Worm (Caenorhabditis elegans) whole organism, L2 larva: ENCODE results near the gene lipl-2.

Experiments
- C34F6.9 ChIP-seq: fragments of 150-350 bp; optimal IDR thresholded peaks from 2 replicates; lab custom pipeline; 2014; ENCODE audit warnings: missing biosample characterization, missing genetic modification characterization
- F13H6.1 ChIP-seq: sonication (generic microtip); optimal IDR thresholded peaks from 2 replicates; lab custom pipeline; 2016; ENCODE audit warnings: missing genetic modification characterization, missing compliant biosample characterization
- R02D3.7 ChIP-seq: fragments of 150-350 bp; optimal IDR thresholded peaks from 2 replicates; lab custom pipeline; 2014; ENCODE audit warnings: missing biosample characterization, missing genetic modification characterization
- ZK546.5 ChIP-seq: sonication (generic microtip); optimal IDR thresholded peaks from 2 replicates; lab custom pipeline; 2017; ENCODE audit warnings: missing biosample characterization, missing genetic modification characterization
- alr-1 ChIP-seq: fragments of 150-350 bp; optimal IDR thresholded peaks from 2 replicates; lab custom pipeline; 2014; ENCODE audit warnings: missing biosample characterization, missing genetic modification characterization
- ama-1 ChIP-seq: fragments of 150-350 bp; optimal IDR thresholded peaks from 2 replicates; lab custom pipeline; 2018; ENCODE audit warnings: inconsistent platforms
- blmp-1 ChIP-seq: sonication (generic microtip); optimal IDR thresholded peaks from 2 replicates; lab custom pipeline; 2017; ENCODE audit warnings: missing genetic modification characterization, mild to moderate bottlenecking, missing compliant biosample characterization, antibody characterized with exemption, moderate library complexity; ENCODE audit not compliant: insufficient read depth
- ceh-16 ChIP-seq: fragments of 150-350 bp; optimal IDR thresholded peaks from 2 replicates; lab custom pipeline; 2014; ENCODE audit warnings: missing biosample characterization, missing genetic modification characterization
- ceh-82 ChIP-seq: fragments of 150-350 bp; optimal IDR thresholded peaks from 2 replicates; lab custom pipeline; 2014; ENCODE audit warnings: missing biosample characterization, missing genetic modification characterization
- dmd-4 ChIP-seq: sonication (generic microtip); optimal IDR thresholded peaks from 2 replicates; lab custom pipeline; 2017; ENCODE audit warnings: missing biosample characterization, missing genetic modification characterization
- elt-3 ChIP-seq: sonication (generic microtip); optimal IDR thresholded peaks from 2 replicates; lab custom pipeline; 2017; ENCODE audit warnings: missing biosample characterization, missing genetic modification characterization
- fos-1 ChIP-seq: fragments of 150-350 bp; optimal IDR thresholded peaks from 2 replicates; lab custom pipeline; 2014; ENCODE audit warnings: missing biosample characterization, missing genetic modification characterization
- lin-13 ChIP-seq: fragments of 150-350 bp; optimal IDR thresholded peaks from 2 replicates; lab custom pipeline; 2014; ENCODE audit warnings: missing biosample characterization, missing genetic modification reagents, missing genetic modification characterization
- lin-39 ChIP-seq: fragments of 150-350 bp; optimal IDR thresholded peaks from 2 replicates; lab custom pipeline; 2014; ENCODE audit warnings: missing biosample characterization, missing genetic modification reagents, missing genetic modification characterization
- lsy-2 ChIP-seq, 2 experiments: fragments of 150-350 bp in 1 of 2; sonication (generic microtip) in 1 of 2; optimal IDR thresholded peaks; 2 replicates each; lab custom pipeline; 2014 to 2017; ENCODE audit warnings: missing biosample characterization in 2 of 2, missing genetic modification characterization in 2 of 2
- mab-5 ChIP-seq: fragments of 150-350 bp; optimal IDR thresholded peaks from 2 replicates; lab custom pipeline; 2014; ENCODE audit warnings: missing biosample characterization, missing genetic modification characterization
- mdl-1 ChIP-seq, 2 experiments: fragments of 150-350 bp in 1 of 2; sonication (generic microtip) in 1 of 2; optimal IDR thresholded peaks; 2 replicates each; lab custom pipeline; 2017; ENCODE audit warnings: missing biosample characterization in 2 of 2, missing genetic modification characterization in 2 of 2
- nhr-12 ChIP-seq: fragments of 150-350 bp; optimal IDR thresholded peaks from 2 replicates; lab custom pipeline; 2014; ENCODE audit warnings: missing biosample characterization, missing genetic modification characterization
- nhr-129 ChIP-seq: fragments of 150-350 bp; optimal IDR thresholded peaks from 2 replicates; lab custom pipeline; 2014; ENCODE audit warnings: missing biosample characterization, missing genetic modification characterization
- nhr-21 ChIP-seq: fragments of 150-350 bp; optimal IDR thresholded peaks from 2 replicates; lab custom pipeline; 2014; ENCODE audit warnings: missing biosample characterization, missing genetic modification characterization
- nhr-237 ChIP-seq: fragments of 150-350 bp; optimal IDR thresholded peaks from 2 replicates; lab custom pipeline; 2014; ENCODE audit warnings: missing biosample characterization, missing genetic modification characterization
- nhr-6 ChIP-seq: fragments of 150-350 bp; optimal IDR thresholded peaks from 2 replicates; lab custom pipeline; 2014; ENCODE audit warnings: missing biosample characterization, missing genetic modification characterization
- nhr-77 ChIP-seq: fragments of 150-350 bp; optimal IDR thresholded peaks from 2 replicates; lab custom pipeline; 2014; ENCODE audit warnings: missing biosample characterization, missing genetic modification characterization
- peb-1 ChIP-seq: fragments of 150-350 bp; optimal IDR thresholded peaks from 2 replicates; lab custom pipeline; 2014; ENCODE audit warnings: missing biosample characterization, missing genetic modification characterization
- sem-4 ChIP-seq: fragments of 150-350 bp; optimal IDR thresholded peaks from 2 replicates; lab custom pipeline; 2014; ENCODE audit warnings: missing biosample characterization, missing genetic modification reagents, missing genetic modification characterization
- skn-1 ChIP-seq: sonication (generic microtip); optimal IDR thresholded peaks from 2 replicates; lab custom pipeline; 2017; ENCODE audit warnings: missing biosample characterization, missing genetic modification characterization
- sma-3 ChIP-seq: sonication (generic microtip); optimal IDR thresholded peaks from 2 replicates; lab custom pipeline; 2016; ENCODE audit warnings: missing genetic modification reagents, missing genetic modification characterization, missing compliant biosample characterization
- sma-9 ChIP-seq, 2 experiments: fragments of 150-350 bp in 1 of 2; sonication (generic microtip) in 1 of 2; optimal IDR thresholded peaks; 2 replicates each; lab custom pipeline; 2014 to 2016; ENCODE audit warnings: missing genetic modification characterization in 2 of 2, mild to moderate bottlenecking in 1 of 2, missing biosample characterization in 1 of 2, missing compliant biosample characterization in 1 of 2, missing genetic modification reagents in 1 of 2, moderate library complexity in 1 of 2
- snpc-4 ChIP-seq: fragments of 150-350 bp; optimal IDR thresholded peaks from 2 replicates; lab custom pipeline; 2014; ENCODE audit warnings: missing biosample characterization, missing genetic modification characterization
- unc-39 ChIP-seq: fragments of 150-350 bp; optimal IDR thresholded peaks from 2 replicates; lab custom pipeline; 2014; ENCODE audit warnings: missing biosample characterization, missing genetic modification characterization
- unc-55 ChIP-seq: fragments of 150-350 bp; sonication (generic microtip); optimal IDR thresholded peaks from 3 replicates; lab custom pipeline; 2014; ENCODE audit warnings: missing biosample characterization, missing genetic modification reagents, missing genetic modification characterization
- zag-1 ChIP-seq: fragments of 150-350 bp; optimal IDR thresholded peaks from 2 replicates; lab custom pipeline; 2014; ENCODE audit warnings: missing biosample characterization, missing genetic modification characterization
- ztf-1 ChIP-seq: fragments of 200-800 bp; sonication (Bioruptor generic); conservative IDR thresholded peaks from 2 replicates; pipeline ENCODE4 v1.3.6; 2022; ENCODE audit warnings: missing genetic modification characterization, missing compliant biosample characterization
- ztf-11 ChIP-seq: sonication (generic microtip); optimal IDR thresholded peaks from 2 replicates; lab custom pipeline; 2017; ENCODE audit warnings: missing biosample characterization, missing genetic modification characterization
- ztf-4 ChIP-seq: fragments of 150-350 bp; optimal IDR thresholded peaks from 2 replicates; lab custom pipeline; 2014; ENCODE audit warnings: missing biosample characterization, missing genetic modification characterization

lipl-2 gene

ce11 chrV:9757884-9758283 is 33.5 kb upstream of the lipl-2 start, which contains the start of gene F58E6.11:
Gene F58E6.11 (minus strand): TSS chrV:9757984.
- TF ChIP-seq ztf-1 (no peak), lsy-2 (tag; optimal IDR thresholded peaks at IDR 0.05; lab: Kevin White, UChicago) (no peak), R02D3.7 (tag; lab: Kevin White, UChicago) (no peak), ama-1 (lab: Kevin White, UChicago) (no peak), zag-1 (tag; lab: Kevin White, UChicago) (no peak), unc-39 (tag; lab: Kevin White, UChicago) (no peak), nhr-129 (tag; lab: Kevin White, UChicago) (no peak), nhr-77 (tag; lab: Kevin White, UChicago) (no peak), ceh-16 (no peak), dmd-4 (tag; lab: Kevin White, UChicago) (no peak), mdl-1 (tag; optimal IDR thresholded peaks at IDR 0.05; lab: Kevin White, UChicago) (no peak)

- no peak for TF ChIP-seq lin-39 (tag; lab: Kevin White, UChicago)
- TF ChIP-seq peb-1 (tag; lab: Kevin White, UChicago), result no peak
- no peak for TF ChIP-seq snpc-4 (tag; lab: Kevin White, UChicago)
- TF ChIP-seq sma-3 (GFP tag; lab: Kevin White, UChicago), result no peak
- no peak for TF ChIP-seq ceh-16
- TF ChIP-seq unc-55, result no peak
- no peak for TF ChIP-seq ztf-11 (tag; lab: Kevin White, UChicago)
- no peak for TF ChIP-seq dmd-4 (tag; lab: Kevin White, UChicago)
- no peak for TF ChIP-seq F13H6.1 (tag; lab: Kevin White, UChicago)
- TF ChIP-seq nhr-237 (tag; lab: Kevin White, UChicago), result no peak
- TF ChIP-seq mdl-1 (tag; optimal IDR thresholded peaks at IDR 0.05; lab: Kevin White, UChicago), result no peak
- no peak for TF ChIP-seq nhr-6
Observed at ce11 chrV:9758437-9758836, 32.9 kb upstream of the lipl-2 start.

- TF ChIP-seq ceh-82 (tag; lab: Kevin White, UChicago), result no peak
- TF ChIP-seq skn-1 (tag; lab: Kevin White, UChicago), result no peak
- no peak for TF ChIP-seq ZK546.5 (tag; lab: Kevin White, UChicago)
- no peak for TF ChIP-seq C34F6.9 (tag; lab: Kevin White, UChicago)
- no peak for TF ChIP-seq sem-4
- TF ChIP-seq ztf-1, result no peak
- TF ChIP-seq F13H6.1 (tag; lab: Kevin White, UChicago), result no peak
- no peak for TF ChIP-seq peb-1 (tag; lab: Kevin White, UChicago)
- no peak for TF ChIP-seq nhr-21 (tag; lab: Kevin White, UChicago)
- no peak for TF ChIP-seq alr-1 (tag; lab: Kevin White, UChicago)
- TF ChIP-seq blmp-1 (tag; lab: Kevin White, UChicago), result no peak
- no peak for TF ChIP-seq mab-5 (tag; lab: Kevin White, UChicago)
- no peak for TF ChIP-seq ceh-16
- no peak for TF ChIP-seq lsy-2 (tag; optimal IDR thresholded peaks at IDR 0.05; lab: Kevin White, UChicago)
- no peak for TF ChIP-seq unc-55
Observed at ce11 chrV:9763759-9764158, 27.6 kb upstream of the lipl-2 start.

- TF ChIP-seq dmd-4 (tag; lab: Kevin White, UChicago) (no peak), ztf-4 (tag; lab: Kevin White, UChicago) (no peak), alr-1 (tag; lab: Kevin White, UChicago) (no peak), lin-39 (tag; lab: Kevin White, UChicago) (no peak), fos-1 (tag; lab: Kevin White, UChicago) (no peak), lin-13 (no peak), nhr-21 (tag; lab: Kevin White, UChicago) (no peak), peb-1 (tag; lab: Kevin White, UChicago) (no peak), R02D3.7 (tag; lab: Kevin White, UChicago) (no peak), sma-3 (GFP tag; lab: Kevin White, UChicago) (no peak), ztf-11 (tag; lab: Kevin White, UChicago) (no peak), elt-3 (tag; lab: Kevin White, UChicago) (no peak), nhr-6 (no peak), nhr-77 (tag; lab: Kevin White, UChicago) (no peak), nhr-12 (tag; lab: Kevin White, UChicago) (no peak), zag-1 (tag; lab: Kevin White, UChicago) (no peak), ceh-16 (no peak)
Observed at ce11 chrV:9764552-9764951, 26.8 kb upstream of the lipl-2 start.

ce11 chrV:9765622-9766021 is 25.7 kb upstream of the lipl-2 start:
- peak; percentile 39 for TF ChIP-seq C34F6.9 (tag; lab: Kevin White, UChicago)
- TF ChIP-seq nhr-129 (tag; lab: Kevin White, UChicago), result no peak
- TF ChIP-seq lsy-2 (tag; optimal IDR thresholded peaks at IDR 0.05; lab: Kevin White, UChicago), result peak; percentile 20 to 81
- no peak for TF ChIP-seq ztf-1
- peak; percentile 0 for TF ChIP-seq zag-1 (tag; lab: Kevin White, UChicago)
- peak; percentile 59 for TF ChIP-seq sma-9 (GFP tag; optimal IDR thresholded peaks at IDR 0.05; lab: Kevin White, UChicago)
- TF ChIP-seq sma-9 (tag; optimal IDR thresholded peaks at IDR 0.05; lab: Kevin White, UChicago), result no peak
- peak; percentile 12 for TF ChIP-seq sem-4
- peak; percentile 2 for TF ChIP-seq nhr-6
- TF ChIP-seq, all 48 proteins: peak for 6
